Worm (Caenorhabditis elegans) whole organism, L4/young adult: ENCODE data around the gene pals-24.

Experiments
- W03F9.2 ChIP-seq: fragments of 150-350 bp; optimal IDR thresholded peaks from 2 replicates; lab custom pipeline; 2014; ENCODE audit warnings: missing biosample characterization, missing genetic modification characterization
- dao-5 ChIP-seq: sonication (generic microtip); optimal IDR thresholded peaks from 2 replicates; lab custom pipeline; 2016; ENCODE audit warnings: missing genotype, missing genetic modification characterization, moderate library complexity, missing compliant biosample characterization
- him-1 ChIP-seq: sonication (generic microtip); optimal IDR thresholded peaks from 2 replicates; lab custom pipeline; 2016; ENCODE audit warnings: missing genotype, missing genetic modification reagents, missing genetic modification characterization, missing compliant biosample characterization

Gene pals-24

ce11 chrIII:154168-154567, 33.9 kb downstream of the pals-24 start:
- TF ChIP-seq dao-5 (tag; lab: Kevin White, UChicago) (no peak), him-1 (tag; lab: Kevin White, UChicago) (no peak), W03F9.2 (no peak)

ce11 chrIII:156645-157044, 36.4 kb downstream of the pals-24 start, which contains the start of the genes zig-13 and ver-1:
Gene zig-13 (minus strand): TSS chrIII:156745.
Gene ver-1 (plus strand): TSS chrIII:156824.
- no peak for TF ChIP-seq dao-5 (tag; lab: Kevin White, UChicago)
- TF ChIP-seq him-1 (tag; lab: Kevin White, UChicago): no peak
- TF ChIP-seq W03F9.2: no peak

- TF ChIP-seq W03F9.2 (no peak), him-1 (tag; lab: Kevin White, UChicago) (no peak), dao-5 (tag; lab: Kevin White, UChicago) (no peak)
These were observed 37.7 kb downstream of the pals-24 start for ce11 chrIII:157980-158379.

ce11 chrIII:159149-159548, 38.9 kb downstream of the pals-24 start:
- no peak for TF ChIP-seq dao-5 (tag; lab: Kevin White, UChicago)
- TF ChIP-seq him-1 (tag; lab: Kevin White, UChicago): no peak
- no peak for TF ChIP-seq W03F9.2

ce11 chrIII:159665-160064, 39.4 kb downstream of the pals-24 start:
- TF ChIP-seq W03F9.2 (no peak), dao-5 (tag; lab: Kevin White, UChicago) (no peak), him-1 (tag; lab: Kevin White, UChicago) (no peak)

- no peak for TF ChIP-seq W03F9.2
- TF ChIP-seq him-1 (tag; lab: Kevin White, UChicago): no peak
- TF ChIP-seq dao-5 (tag; lab: Kevin White, UChicago): no peak
These were observed 44.5 kb downstream of the pals-24 start, which contains the start of gene F40G9.8 for ce11 chrIII:164775-165174. Gene F40G9.8 (minus strand): TSS chrIII:164875.

ce11 chrIII:165390-165789, 45.2 kb downstream of the pals-24 start, which contains the start of gene F40G9.7:
Gene F40G9.7 (plus strand): TSS chrIII:165690.
- TF ChIP-seq dao-5 (tag; lab: Kevin White, UChicago): no peak
- no peak for TF ChIP-seq him-1 (tag; lab: Kevin White, UChicago)
- TF ChIP-seq W03F9.2: no peak

- TF ChIP-seq him-1 (tag; lab: Kevin White, UChicago): no peak
- TF ChIP-seq dao-5 (tag; lab: Kevin White, UChicago): no peak
- TF ChIP-seq W03F9.2: no peak
These were observed 49.2 kb downstream of the pals-24 start, which contains the start of gene F40G9.18 for ce11 chrIII:169478-169877. Gene F40G9.18 (minus strand): TSS chrIII:169578.

- TF ChIP-seq dao-5 (tag; lab: Kevin White, UChicago) (no peak), him-1 (tag; lab: Kevin White, UChicago) (no peak), W03F9.2 (no peak)
These were observed 51.4 kb downstream of the pals-24 start, which contains the start of the genes F40G9.9 and F40G9.12 for ce11 chrIII:171617-172016. Gene F40G9.9 (minus strand): TSS chrIII:171717. Gene F40G9.12 (plus strand): TSS chrIII:171847.

DNA sequence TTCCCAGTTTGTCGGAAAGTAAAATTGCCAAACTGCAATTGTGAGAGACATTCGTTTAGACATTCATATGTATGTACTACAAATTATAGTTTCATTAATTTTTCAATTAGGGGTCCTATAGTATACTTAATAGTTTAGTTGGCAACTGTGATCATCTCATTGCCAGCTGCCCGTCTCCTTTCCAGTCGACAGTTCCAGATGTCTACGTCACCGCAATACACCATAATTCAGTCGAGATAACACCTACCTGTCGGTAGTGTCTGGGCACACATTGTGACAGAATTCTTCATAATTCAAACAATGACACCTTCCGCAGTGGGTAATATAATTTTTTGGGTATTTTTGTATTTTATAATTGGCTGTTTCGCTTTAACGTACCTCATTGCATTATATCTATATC, 53.3 kb downstream of the pals-24 start, which contains the start of gene F40G9.19:
TSS of gene F40G9.19 (plus strand) at position 301 of the 400 bp plus-strand sequence.
- no peak for TF ChIP-seq W03F9.2
- TF ChIP-seq dao-5 (tag; lab: Kevin White, UChicago): no peak
- TF ChIP-seq him-1 (tag; lab: Kevin White, UChicago): no peak
